Worm (Caenorhabditis elegans): ENCODE results near the gene F29B9.1.

DNA sequence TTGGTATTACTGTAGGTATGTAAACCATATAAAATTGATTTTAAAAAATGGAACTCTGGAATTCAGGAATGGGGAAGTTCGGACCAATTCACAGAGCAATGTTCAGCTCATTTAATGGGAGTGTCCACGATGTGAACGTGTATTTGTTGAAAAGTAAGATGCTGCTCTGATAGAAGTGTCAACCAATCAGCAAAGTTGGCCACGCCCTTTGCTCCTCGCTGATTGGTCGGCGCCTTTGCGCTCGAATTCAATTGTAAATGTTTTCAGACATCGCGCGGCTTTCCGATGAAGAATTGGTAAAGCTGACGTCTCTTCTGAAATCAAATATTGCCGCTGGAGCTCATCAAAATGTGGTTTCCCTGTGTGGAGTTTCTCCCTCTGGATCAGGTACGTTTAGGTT lies 18.0 kb downstream of the F29B9.1 start:
- TF ChIP-seq nhr-11 (tag; optimal IDR thresholded peaks at IDR 0.05) (no peak), ceh-34 (tag; optimal IDR thresholded peaks at IDR 0.05) (no peak), C08G9.2 (tag; optimal IDR thresholded peaks at IDR 0.05) (no peak), fkh-10 (GFP tag; optimal IDR thresholded peaks at IDR 0.05) (no peak), che-1 (tag; optimal IDR thresholded peaks at IDR 0.05) (no peak), pha-2 (tag; optimal IDR thresholded peaks at IDR 0.05) (no peak)
